Fruit fly (Drosophila melanogaster) whole organism, embryonic: ENCODE data around the gene CG42542.

Experiments
- Abd-B ChIP-seq: fragments of 200-800 bp; sonication (Bioruptor generic); optimal IDR thresholded peaks from 2 replicates; lab custom pipeline; 2018; ENCODE audit warnings: missing biosample characterization, mild to moderate bottlenecking, missing genetic modification characterization, moderate library complexity
- Antp ChIP-seq: fragments of 200-800 bp; sonication (Bioruptor generic); optimal IDR thresholded peaks from 3 replicates; lab custom pipeline; 2016; ENCODE audit warnings: missing biosample characterization, missing genetic modification characterization
- Atf-2 ChIP-seq: fragments of 200-800 bp; sonication (Bioruptor generic); optimal IDR thresholded peaks from 2 replicates; lab custom pipeline; 2016; ENCODE audit warnings: missing biosample characterization, missing genetic modification characterization
- CG10147 ChIP-seq: fragments of 200-800 bp; sonication (Bioruptor generic); optimal IDR thresholded peaks from 2 replicates; lab custom pipeline; 2019; ENCODE audit warnings: missing biosample characterization, mild to moderate bottlenecking, missing genetic modification characterization, moderate library complexity
- CG10321 ChIP-seq: fragments of 200-800 bp; sonication (Bioruptor generic); IDR thresholded peaks from 2 replicates; pipeline ENCODE4 v1.3.6; 2022; ENCODE audit warnings: missing biosample characterization, missing genetic modification characterization
- CG10462 ChIP-seq: fragments of 200-800 bp; sonication (Bioruptor generic); optimal IDR thresholded peaks from 2 replicates; lab custom pipeline; 2016; ENCODE audit warnings: missing biosample characterization, missing genetic modification characterization
- CG11560 ChIP-seq: fragments of 200-800 bp; sonication (Bioruptor generic); IDR thresholded peaks from 3 replicates; pipeline ENCODE4 v1.3.6; 2022; ENCODE audit warnings: missing biosample characterization, missing genetic modification characterization
- CG15514 ChIP-seq: fragments of 200-800 bp; sonication (Bioruptor generic); optimal IDR thresholded peaks from 3 replicates; lab custom pipeline; 2017; ENCODE audit warnings: missing biosample characterization, missing genetic modification characterization, mild to moderate bottlenecking, moderate library complexity, missing genetic modification reagents
- CG17328 ChIP-seq: fragments of 200-800 bp; sonication (Bioruptor generic); IDR thresholded peaks from 2 replicates; pipeline ENCODE4 v1.3.6; 2022; ENCODE audit warnings: missing biosample characterization, missing genetic modification characterization
- CG17802 ChIP-seq: fragments of 200-800 bp; sonication (Bioruptor generic); optimal IDR thresholded peaks from 2 replicates; lab custom pipeline; 2018; ENCODE audit warnings: missing biosample characterization, mild to moderate bottlenecking, missing genetic modification characterization, moderate library complexity
- CG18619 ChIP-seq: fragments of 200-800 bp; sonication (Bioruptor generic); optimal IDR thresholded peaks from 3 replicates; lab custom pipeline; 2017; ENCODE audit warnings: missing biosample characterization, mild to moderate bottlenecking, missing genetic modification characterization
- CG18764 ChIP-seq: fragments of 200-800 bp; sonication (Bioruptor generic); optimal IDR thresholded peaks from 3 replicates; lab custom pipeline; 2016; ENCODE audit warnings: missing biosample characterization, missing genetic modification characterization
- CG43689 ChIP-seq: fragments of 200-800 bp; sonication (Bioruptor generic); IDR thresholded peaks from 2 replicates; pipeline ENCODE4 v1.3.6; 2022; ENCODE audit warnings: missing biosample characterization, missing genetic modification characterization
- CG4730 ChIP-seq: fragments of 200-800 bp; sonication (Bioruptor generic); IDR thresholded peaks from 2 replicates; pipeline ENCODE4 v1.3.6; 2022; ENCODE audit warnings: missing biosample characterization, missing genetic modification characterization
- CG5180 ChIP-seq: fragments of 200-800 bp; sonication (Bioruptor generic); optimal IDR thresholded peaks from 3 replicates; lab custom pipeline; 2017; ENCODE audit warnings: missing biosample characterization, missing genetic modification characterization, mild to moderate bottlenecking, moderate library complexity, missing genetic modification reagents
- CG7556 ChIP-seq: fragments of 200-800 bp; sonication (Bioruptor generic); optimal IDR thresholded peaks from 2 replicates; lab custom pipeline; 2017; ENCODE audit warnings: missing biosample characterization, mild to moderate bottlenecking, missing genetic modification characterization
- CG8944 ChIP-seq: fragments of 200-800 bp; sonication (Bioruptor generic); optimal IDR thresholded peaks from 3 replicates; lab custom pipeline; 2016; ENCODE audit warnings: missing biosample characterization, missing genetic modification characterization
- CG9215 ChIP-seq: fragments of 200-800 bp; sonication (Bioruptor generic); IDR thresholded peaks from 2 replicates; pipeline ENCODE4 v1.3.6; 2022; ENCODE audit warnings: missing biosample characterization, missing genetic modification characterization
- CG9437 ChIP-seq: fragments of 200-800 bp; sonication (Bioruptor generic); optimal IDR thresholded peaks from 2 replicates; lab custom pipeline; 2018; ENCODE audit warnings: missing biosample characterization, mild to moderate bottlenecking, missing genetic modification characterization
- CG9876 ChIP-seq: fragments of 200-800 bp; sonication (Bioruptor generic); optimal IDR thresholded peaks from 2 replicates; lab custom pipeline; 2016; ENCODE audit warnings: missing biosample characterization, missing genetic modification characterization
- Dek ChIP-seq: fragments of 200-800 bp; sonication (Bioruptor generic); optimal IDR thresholded peaks from 3 replicates; lab custom pipeline; 2019; ENCODE audit warnings: missing biosample characterization, mild to moderate bottlenecking, missing genetic modification characterization, moderate library complexity
- Dfd ChIP-seq, 2 experiments: fragments of >200 bp; optimal IDR thresholded peaks; 2 replicates each; lab custom pipeline; 2017; ENCODE audit warnings: missing biosample characterization in 2 of 2, missing genetic modification characterization in 2 of 2
- Elba2 ChIP-seq: fragments of 200-800 bp; sonication (Bioruptor generic); optimal IDR thresholded peaks from 3 replicates; lab custom pipeline; 2016; ENCODE audit warnings: missing biosample characterization, missing genetic modification characterization
- HmgD ChIP-seq: fragments of 200-800 bp; sonication (Bioruptor generic); optimal IDR thresholded peaks from 3 replicates; lab custom pipeline; 2016; ENCODE audit warnings: missing biosample characterization, missing genetic modification characterization
- Lim3 ChIP-seq: fragments of 200-800 bp; sonication (Bioruptor generic); IDR thresholded peaks from 2 replicates; pipeline ENCODE4 v1.3.6; 2022; ENCODE audit warnings: missing biosample characterization, missing genetic modification characterization
- Myb ChIP-seq: fragments of 200-800 bp; sonication (Bioruptor generic); optimal IDR thresholded peaks from 2 replicates; lab custom pipeline; 2016; ENCODE audit warnings: missing biosample characterization, missing genetic modification characterization
- Pdp1 ChIP-seq, 2 experiments: fragments of 200-800 bp; sonication (Bioruptor generic); optimal IDR thresholded peaks; 3 replicates each; lab custom pipeline; 2016; ENCODE audit warnings: missing biosample characterization in 2 of 2, missing genetic modification characterization in 2 of 2, mild to moderate bottlenecking in 1 of 2, moderate library complexity in 1 of 2
- Scr ChIP-seq: fragments of 200-800 bp; sonication (Bioruptor generic); IDR thresholded peaks from 2 replicates; pipeline ENCODE4 v1.3.6; 2022; ENCODE audit warnings: missing biosample characterization, missing genetic modification characterization; ENCODE audit not compliant: partially characterized antibody
- Ssrp ChIP-seq: fragments of 200-800 bp; sonication (Bioruptor generic); optimal IDR thresholded peaks from 2 replicates; lab custom pipeline; 2018; ENCODE audit warnings: missing biosample characterization, mild to moderate bottlenecking, missing genetic modification characterization, moderate library complexity
- ab ChIP-seq: fragments of 200-800 bp; sonication (Bioruptor generic); optimal IDR thresholded peaks from 2 replicates; lab custom pipeline; 2016; ENCODE audit warnings: missing biosample characterization, missing genetic modification characterization
- bowl ChIP-seq: fragments of 200-800 bp; sonication (Bioruptor generic); IDR thresholded peaks from 2 replicates; pipeline ENCODE4 v1.3.6; 2022; ENCODE audit warnings: missing biosample characterization, missing genetic modification characterization
- cg ChIP-seq: fragments of 200-800 bp; sonication (Bioruptor generic); optimal IDR thresholded peaks from 3 replicates; lab custom pipeline; 2019; ENCODE audit warnings: missing biosample characterization, mild to moderate bottlenecking, missing genetic modification characterization, moderate library complexity
- crp ChIP-seq, 2 experiments: fragments of 200-800 bp; sonication (Bioruptor generic); optimal IDR thresholded peaks; 2 replicates in 1 of 2; 3 replicates in 1 of 2; lab custom pipeline; 2017; ENCODE audit warnings: missing biosample characterization in 2 of 2, missing genetic modification characterization in 2 of 2, mild to moderate bottlenecking in 1 of 2, moderate library complexity in 1 of 2
- fd3F ChIP-seq: fragments of 200-800 bp; sonication (Bioruptor generic); optimal IDR thresholded peaks from 2 replicates; lab custom pipeline; 2018; ENCODE audit warnings: missing biosample characterization, mild to moderate bottlenecking, missing genetic modification characterization, moderate library complexity
- grau ChIP-seq: fragments of 200-800 bp; optimal IDR thresholded peaks from 3 replicates; lab custom pipeline; 2019; ENCODE audit warnings: missing biosample characterization, mild to moderate bottlenecking, missing genetic modification characterization, moderate library complexity
- lbe ChIP-seq: fragments of 200-800 bp; sonication (Bioruptor generic); optimal IDR thresholded peaks from 2 replicates; lab custom pipeline; 2016; ENCODE audit warnings: missing biosample characterization, mild to moderate bottlenecking, missing genetic modification characterization
- mld ChIP-seq: fragments of 200-800 bp; sonication (Bioruptor generic); IDR thresholded peaks from 3 replicates; pipeline ENCODE4 v1.3.6; 2022; ENCODE audit warnings: missing biosample characterization, missing genetic modification characterization; ENCODE audit not compliant: partially characterized antibody
- nau ChIP-seq: fragments of 200-800 bp; sonication (Bioruptor generic); optimal IDR thresholded peaks from 3 replicates; lab custom pipeline; 2017; ENCODE audit warnings: missing biosample characterization, mild to moderate bottlenecking, missing genetic modification characterization, missing genetic modification reagents
- nmo ChIP-seq: fragments of 200-800 bp; sonication (Bioruptor generic); optimal IDR thresholded peaks from 2 replicates; lab custom pipeline; 2018; ENCODE audit warnings: missing biosample characterization, mild to moderate bottlenecking, missing genetic modification characterization, moderate library complexity
- oc ChIP-seq: fragments of 200-800 bp; sonication (Bioruptor generic); optimal IDR thresholded peaks from 2 replicates; lab custom pipeline; 2018; ENCODE audit warnings: missing biosample characterization, mild to moderate bottlenecking, missing genetic modification characterization, moderate library complexity
- odd ChIP-seq: fragments of 200-800 bp; sonication (Bioruptor generic); optimal IDR thresholded peaks from 2 replicates; lab custom pipeline; 2017; ENCODE audit warnings: missing biosample characterization, mild to moderate bottlenecking, missing genetic modification characterization
- pb ChIP-seq: fragments of 200-800 bp; sonication (Bioruptor generic); optimal IDR thresholded peaks from 3 replicates; lab custom pipeline; 2016; ENCODE audit warnings: missing biosample characterization, missing genetic modification characterization
- pho ChIP-seq: fragments of 200-800 bp; sonication (Bioruptor generic); optimal IDR thresholded peaks from 2 replicates; lab custom pipeline; 2016; ENCODE audit warnings: missing biosample characterization, missing genetic modification characterization
- phol ChIP-seq: fragments of 200-800 bp; sonication (Bioruptor generic); optimal IDR thresholded peaks from 3 replicates; lab custom pipeline; 2018; ENCODE audit warnings: missing biosample characterization, mild to moderate bottlenecking, missing genetic modification characterization, moderate library complexity
- ranshi ChIP-seq: fragments of 200-800 bp; sonication (Bioruptor generic); IDR thresholded peaks from 2 replicates; pipeline ENCODE4 v1.3.6; 2022; ENCODE audit warnings: missing biosample characterization, missing genetic modification characterization
- slp2 ChIP-seq: fragments of 200-800 bp; sonication (Bioruptor generic); optimal IDR thresholded peaks from 2 replicates; lab custom pipeline; 2016; ENCODE audit warnings: missing biosample characterization, missing genetic modification characterization
- sna ChIP-seq: fragments of 200-800 bp; sonication (Bioruptor generic); IDR thresholded peaks from 2 replicates; pipeline ENCODE4 v1.3.6; 2022; ENCODE audit warnings: missing biosample characterization, missing genetic modification characterization; ENCODE audit not compliant: partially characterized antibody
- yki ChIP-seq: fragments of >200 bp; optimal IDR thresholded peaks from 3 replicates; lab custom pipeline; 2018

CG42542 gene

dm6 chr3R:15242186-15243045 is 46.0 kb downstream of the CG42542 start, which contains the start of the genes tefu and Hsc70-4 (continued):
- TF ChIP-seq HmgD (peak; percentile 34), yki (lab: Kevin White, UChicago) (no peak), Pdp1 (GFP tag; optimal IDR thresholded peaks at IDR 0.05; lab: Kevin White, UChicago) (peak; percentile 85 to 90), CG17802 (tag; lab: Kevin White, UChicago) (peak; percentile 97), CG15514 (GFP tag; lab: Kevin White, UChicago) (peak; percentile 74), pho (peak; percentile 62), CG4730 (GFP tag; lab: Robert Waterston, UW) (peak; percentile 63), oc (tag; lab: Kevin White, UChicago) (no peak), pb (GFP tag; lab: Kevin White, UChicago) (no peak), CG9215 (peak; percentile 81), Myb (GFP tag; lab: Kevin White, UChicago) (peak; percentile 50), Atf-2 (peak; percentile 63), CG18764 (GFP tag; lab: Kevin White, UChicago) (peak; percentile 67), Scr (GFP tag; lab: Robert Waterston, UW) (no peak), Lim3 (no peak), Ssrp (tag; lab: Kevin White, UChicago) (peak; percentile 73), slp2 (GFP tag; lab: Kevin White, UChicago) (peak; percentile 62), Dek (tag; lab: Kevin White, UChicago) (peak; percentile 75), CG17328 (peak; percentile 58), ab (peak; percentile 77), bowl (GFP tag; lab: Robert Waterston, UW) (no peak), CG9876 (GFP tag; lab: Kevin White, UChicago) (peak; percentile 64), CG10462 (peak; percentile 28), CG18619 (peak; percentile 76), Abd-B (GFP tag; lab: Kevin White, UChicago) (peak; percentile 92), CG9437 (GFP tag; lab: Kevin White, UChicago) (peak; percentile 51), CG8944 (GFP tag; lab: Kevin White, UChicago) (peak; percentile 48), CG11560 (tag; lab: Robert Waterston, UW) (peak; percentile 27; the same call in 1 of the 3 replicates), phol (tag; lab: Kevin White, UChicago) (peak; percentile 91), CG10321 (GFP tag; lab: Robert Waterston, UW) (0 out of 2 replicates have a peak, but pooled peaks have one; percentile 49), odd (GFP tag; lab: Kevin White, UChicago) (peak; percentile 31), Elba2 (GFP tag; lab: Kevin White, UChicago) (peak; percentile 88), crp (GFP tag; optimal IDR thresholded peaks at IDR 0.05; lab: Kevin White, UChicago) (peak in 1 of 2 experiments; percentile 48), CG5180 (no peak), grau (tag; lab: Kevin White, UChicago) (peak; percentile 80), ranshi (GFP tag; lab: Robert Waterston, UW) (peak; percentile 89), Antp (GFP tag; lab: Kevin White, UChicago) (peak; percentile 69), fd3F (GFP tag; lab: Kevin White, UChicago) (peak; percentile 33), nau (GFP tag; lab: Kevin White, UChicago) (no peak), Dfd (GFP tag; optimal IDR thresholded peaks at IDR 0.05; lab: Kevin White, UChicago) (peak in 1 of 2 experiments; percentile 79), CG10147 (GFP tag; lab: Kevin White, UChicago) (no peak), mld (GFP tag; lab: Robert Waterston, UW) (no peak), CG7556 (GFP tag; lab: Kevin White, UChicago) (no peak), lbe (GFP tag; lab: Kevin White, UChicago) (no peak), sna (GFP tag; lab: Robert Waterston, UW) (no peak), nmo (GFP tag; lab: Kevin White, UChicago) (peak; percentile 89), CG43689 (GFP tag; lab: Robert Waterston, UW) (no peak), cg (GFP tag; lab: Kevin White, UChicago) (no peak)
